Fruit fly (Drosophila melanogaster) whole organism, prepupa: ENCODE measurements around the gene CG7653.

ENCODE experiments used
- CG34406 ChIP-seq: fragments of 200-800 bp; sonication (Bioruptor generic); optimal IDR thresholded peaks from 3 replicates; lab custom pipeline; 2016; ENCODE audit warnings: missing biosample characterization, missing genetic modification characterization
- CG6792 ChIP-seq: fragments of 200-800 bp; sonication (Bioruptor generic); optimal IDR thresholded peaks from 3 replicates; lab custom pipeline; 2016; ENCODE audit warnings: missing biosample characterization, missing genetic modification characterization
- CG7368 ChIP-seq: fragments of 200-800 bp; sonication (Bioruptor generic); optimal IDR thresholded peaks from 3 replicates; lab custom pipeline; 2016; ENCODE audit warnings: missing biosample characterization, missing genetic modification characterization
- Hr39 ChIP-seq: fragments of 200-800 bp; sonication (Bioruptor generic); optimal IDR thresholded peaks from 2 replicates; lab custom pipeline; 2016; ENCODE audit warnings: missing biosample characterization, missing genetic modification characterization
- fd59A ChIP-seq: fragments of 200-800 bp; sonication (Bioruptor generic); optimal IDR thresholded peaks from 2 replicates; lab custom pipeline; 2017; ENCODE audit warnings: missing biosample characterization, mild to moderate bottlenecking, missing genetic modification characterization, missing genetic modification reagents
- net ChIP-seq: fragments of 200-800 bp; sonication (Bioruptor generic); optimal IDR thresholded peaks from 3 replicates; lab custom pipeline; 2016; ENCODE audit warnings: missing biosample characterization, missing genetic modification characterization
- vri ChIP-seq: fragments of 200-800 bp; sonication (Bioruptor generic); optimal IDR thresholded peaks from 3 replicates; lab custom pipeline; 2016; ENCODE audit warnings: missing biosample characterization, mild to moderate bottlenecking, missing genetic modification characterization

- TF ChIP-seq Hr39 (GFP tag; lab: Kevin White, UChicago): peak; percentile 26
- TF ChIP-seq net: no peak
- no peak for TF ChIP-seq CG7368 (GFP tag; lab: Kevin White, UChicago)
- TF ChIP-seq CG6792 (GFP tag; lab: Kevin White, UChicago): peak; percentile 40
- no peak for TF ChIP-seq fd59A
- no peak for TF ChIP-seq vri
- peak; percentile 6 for TF ChIP-seq CG34406
Observed at dm6 chr2L:15886187-15886586, 6.2 kb upstream of the CG7653 start.
